Worm (Caenorhabditis elegans) whole organism, L4/young adult: Measurements from ENCODE around the gene C07A4.3.

Experiments used
- dao-5 ChIP-seq: sonication (generic microtip); optimal IDR thresholded peaks from 2 replicates; lab custom pipeline; 2016; ENCODE audit warnings: missing genotype, missing genetic modification characterization, moderate library complexity, missing compliant biosample characterization
- him-1 ChIP-seq: sonication (generic microtip); optimal IDR thresholded peaks from 2 replicates; lab custom pipeline; 2016; ENCODE audit warnings: missing genotype, missing genetic modification reagents, missing genetic modification characterization, missing compliant biosample characterization

DNA sequence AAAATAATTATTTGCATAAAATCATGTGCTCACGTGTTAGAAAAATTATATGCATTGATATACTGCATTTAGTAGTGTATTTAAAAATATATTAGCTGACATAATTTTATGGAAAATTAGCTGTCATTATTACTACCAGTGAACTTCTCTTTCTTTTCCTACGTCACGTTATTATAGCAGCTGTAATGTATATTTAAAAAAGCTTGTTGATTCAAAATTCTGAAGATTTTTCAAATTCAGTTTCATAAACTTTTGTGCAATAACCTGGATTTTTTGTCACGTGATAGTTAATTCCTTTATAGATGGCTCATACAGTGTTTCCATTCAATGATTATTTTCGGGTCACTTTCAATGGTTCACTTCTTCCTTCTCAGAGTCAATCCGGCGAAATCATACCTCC, 37.7 kb downstream of the C07A4.3 start, which contains the start of gene F44A6.3:
- no peak for TF ChIP-seq him-1 (tag; lab: Kevin White, UChicago)
- no peak for TF ChIP-seq dao-5 (tag; lab: Kevin White, UChicago)
